Worm (Caenorhabditis elegans) whole organism, young adult: ENCODE data around the gene ZK6.6.

Experiments
- D2030.7 ChIP-seq: fragments of 200-800 bp; sonication (Bioruptor generic); IDR thresholded peaks from 2 replicates; pipeline ENCODE4 v1.3.6; 2022; ENCODE audit warnings: missing genetic modification reagents, missing genetic modification characterization, missing compliant biosample characterization
- F22D6.2 ChIP-seq: sonication (generic microtip); optimal IDR thresholded peaks from 2 replicates; lab custom pipeline; 2016; ENCODE audit warnings: mild to moderate bottlenecking, missing genetic modification characterization, missing compliant biosample characterization
- F55B11.4 ChIP-seq: sonication (generic microtip); optimal IDR thresholded peaks from 2 replicates; lab custom pipeline; 2016; ENCODE audit warnings: missing compliant biosample characterization, missing genetic modification characterization, borderline replicate concordance; ENCODE audit not compliant: insufficient read depth
- K11D2.4 ChIP-seq: fragments of 200-800 bp; sonication (Bioruptor generic); IDR thresholded peaks from 2 replicates; pipeline ENCODE4 v1.3.6; 2022; ENCODE audit warnings: missing genetic modification reagents, missing genetic modification characterization, missing compliant biosample characterization
- Y67H2A.10 ChIP-seq: fragments of 200-800 bp; sonication (Bioruptor generic); conservative IDR thresholded peaks from 2 replicates; pipeline ENCODE4 v1.3.6; 2022; ENCODE audit warnings: missing genetic modification reagents, missing genetic modification characterization, missing compliant biosample characterization
- attf-3 ChIP-seq: fragments of 200-800 bp; sonication (Bioruptor generic); conservative IDR thresholded peaks from 2 replicates; pipeline ENCODE4 v1.3.6; 2022; ENCODE audit warnings: missing genetic modification reagents, missing genetic modification characterization, missing compliant biosample characterization
- cebp-1 ChIP-seq, 2 experiments: fragments of 200-800 bp in 1 of 2; sonication (Bioruptor generic) in 1 of 2; sonication (generic microtip) in 1 of 2; IDR thresholded peaks in 1 of 2; optimal IDR thresholded peaks in 1 of 2; 2 replicates each; pipeline versions ENCODE4 v1.3.6 to Lab custom; 2017 to 2022; ENCODE audit warnings: missing compliant biosample characterization in 2 of 2, missing genetic modification characterization in 2 of 2, mild to moderate bottlenecking in 1 of 2, missing genetic modification reagents in 1 of 2, moderate library complexity in 1 of 2
- ceh-79 ChIP-seq: sonication (generic microtip); optimal IDR thresholded peaks from 2 replicates; lab custom pipeline; 2017; ENCODE audit warnings: mild to moderate bottlenecking, missing genetic modification characterization, missing compliant biosample characterization
- die-1 ChIP-seq: sonication (generic microtip); optimal IDR thresholded peaks from 2 replicates; lab custom pipeline; 2016; ENCODE audit warnings: missing genotype, mild to moderate bottlenecking, missing genetic modification characterization, missing compliant biosample characterization
- hmg-20 ChIP-seq: fragments of 200-800 bp; sonication (Bioruptor generic); IDR thresholded peaks from 2 replicates; pipeline ENCODE4 v1.3.6; 2022; ENCODE audit warnings: missing genetic modification reagents, missing genetic modification characterization, missing compliant biosample characterization
- hrde-1 ChIP-seq: sonication (generic microtip); optimal IDR thresholded peaks from 2 replicates; lab custom pipeline; 2016; ENCODE audit warnings: missing genetic modification characterization, mild to moderate bottlenecking, missing compliant biosample characterization, moderate library complexity, missing genotype, missing genetic modification reagents, borderline replicate concordance
- let-607 ChIP-seq, 2 experiments: fragments of 200-800 bp in 1 of 2; sonication (Bioruptor generic) in 1 of 2; sonication (generic microtip) in 1 of 2; optimal IDR thresholded peaks; 2 replicates each; lab custom pipeline; 2016 to 2018; ENCODE audit warnings: mild to moderate bottlenecking in 2 of 2, missing compliant biosample characterization in 2 of 2, missing genetic modification characterization in 2 of 2, moderate library complexity in 2 of 2, missing genotype in 1 of 2
- lin-35 ChIP-seq, 3 experiments: fragments of 150-350 bp in 2 of 3; sonication (generic microtip) in 1 of 3; optimal IDR thresholded peaks; 2 replicates each; lab custom pipeline; 2014 to 2018; ENCODE audit warnings: missing biosample characterization in 3 of 3, missing genetic modification characterization in 3 of 3, missing genetic modification reagents in 3 of 3
- lin-40 ChIP-seq: sonication (generic microtip); optimal IDR thresholded peaks from 2 replicates; lab custom pipeline; 2016; ENCODE audit warnings: missing genetic modification characterization, mild to moderate bottlenecking, missing compliant biosample characterization, missing genotype, missing genetic modification reagents
- lsl-1 ChIP-seq: fragments of 200-800 bp; sonication (Bioruptor generic); optimal IDR thresholded peaks from 2 replicates; lab custom pipeline; 2018; ENCODE audit warnings: mild to moderate bottlenecking, missing genetic modification characterization, moderate library complexity, missing compliant biosample characterization
- madf-10 ChIP-seq: sonication (generic microtip); optimal IDR thresholded peaks from 2 replicates; lab custom pipeline; 2016; ENCODE audit warnings: mild to moderate bottlenecking, missing genetic modification characterization, missing compliant biosample characterization
- mes-4 ChIP-seq: sonication (generic microtip); optimal IDR thresholded peaks from 2 replicates; lab custom pipeline; 2016; ENCODE audit warnings: missing genotype, missing genetic modification characterization, missing compliant biosample characterization
- nfya-1 ChIP-seq: sonication (generic microtip); optimal IDR thresholded peaks from 2 replicates; lab custom pipeline; 2017; ENCODE audit warnings: antibody characterized with exemption, missing compliant biosample characterization, missing genetic modification characterization, borderline replicate concordance; ENCODE audit not compliant: insufficient read depth
- nhr-179 ChIP-seq: sonication (generic microtip); optimal IDR thresholded peaks from 2 replicates; lab custom pipeline; 2016; ENCODE audit warnings: mild to moderate bottlenecking, missing genetic modification characterization, missing compliant biosample characterization
- nhr-27 ChIP-seq: fragments of 200-800 bp; sonication (Bioruptor generic); optimal IDR thresholded peaks from 2 replicates; lab custom pipeline; 2018; ENCODE audit warnings: mild to moderate bottlenecking, missing genetic modification characterization, moderate library complexity, missing compliant biosample characterization
- nhr-80 ChIP-seq: sonication (generic microtip); optimal IDR thresholded peaks from 2 replicates; lab custom pipeline; 2016; ENCODE audit warnings: missing genetic modification characterization, missing compliant biosample characterization
- sdz-38 ChIP-seq: sonication (generic microtip); optimal IDR thresholded peaks from 2 replicates; lab custom pipeline; 2016; ENCODE audit warnings: missing genotype, missing genetic modification characterization, missing compliant biosample characterization
- sea-2 ChIP-seq: fragments of 200-800 bp; sonication (Bioruptor generic); IDR thresholded peaks from 2 replicates; pipeline ENCODE4 v1.3.6; 2022; ENCODE audit warnings: missing genetic modification characterization, missing compliant biosample characterization
- snpc-3.4 ChIP-seq: sonication (generic microtip); optimal IDR thresholded peaks from 2 replicates; lab custom pipeline; 2017; ENCODE audit warnings: missing genetic modification characterization, mild to moderate bottlenecking, missing compliant biosample characterization, antibody characterized with exemption, moderate library complexity, missing genotype, missing genetic modification reagents
- snpc-4 ChIP-seq, 5 experiments: fragments of 150-350 bp in 1 of 5; sonication (generic microtip) in 4 of 5; optimal IDR thresholded peaks; 2 replicates each; lab custom pipeline; 2014 to 2018; ENCODE audit warnings: missing genetic modification characterization in 5 of 5, missing biosample characterization in 3 of 5, antibody characterized with exemption in 2 of 5, mild to moderate bottlenecking in 2 of 5, missing compliant biosample characterization in 2 of 5, missing genotype in 2 of 5, moderate library complexity in 2 of 5, missing genetic modification reagents in 1 of 5
- somi-1 ChIP-seq: fragments of 200-800 bp; sonication (Bioruptor generic); optimal IDR thresholded peaks from 2 replicates; lab custom pipeline; 2018; ENCODE audit warnings: mild to moderate bottlenecking, missing genetic modification characterization, missing compliant biosample characterization
- sptf-2 ChIP-seq: fragments of 200-800 bp; sonication (Bioruptor generic); optimal IDR thresholded peaks from 2 replicates; lab custom pipeline; 2018; ENCODE audit warnings: mild to moderate bottlenecking, missing genetic modification characterization, missing compliant biosample characterization
- unc-62 ChIP-seq: fragments of 150-350 bp; optimal IDR thresholded peaks from 2 replicates; lab custom pipeline; 2014; ENCODE audit warnings: missing biosample characterization, missing genetic modification reagents, missing genetic modification characterization
- xnd-1 ChIP-seq: sonication (generic microtip); optimal IDR thresholded peaks from 2 replicates; lab custom pipeline; 2016; ENCODE audit warnings: missing genotype, missing genetic modification reagents, missing genetic modification characterization, missing compliant biosample characterization
- ztf-18 ChIP-seq: sonication (generic microtip); optimal IDR thresholded peaks from 2 replicates; lab custom pipeline; 2016; ENCODE audit warnings: missing genotype, mild to moderate bottlenecking, missing genetic modification characterization, missing compliant biosample characterization
- ztf-22 ChIP-seq: fragments of 200-800 bp; sonication (Bioruptor generic); optimal IDR thresholded peaks from 2 replicates; lab custom pipeline; 2018; ENCODE audit warnings: mild to moderate bottlenecking, missing genetic modification characterization, moderate library complexity, missing compliant biosample characterization
- ztf-26 ChIP-seq: sonication (generic microtip); optimal IDR thresholded peaks from 2 replicates; lab custom pipeline; 2017; ENCODE audit warnings: missing genetic modification characterization, missing compliant biosample characterization

ZK6.6 gene

ce11 chrV:385488-385887, 3.0 kb upstream of the ZK6.6 start, which contains the start of gene lipl-5:
TSS of gene lipl-5 (plus strand) at chrV:385746.
- TF ChIP-seq snpc-4 (GFP tag; optimal IDR thresholded peaks at IDR 0.05; lab: Kevin White, UChicago) (no peak), snpc-4 (tag; optimal IDR thresholded peaks at IDR 0.05; lab: Kevin White, UChicago) (peak in 1 of 4 experiments; percentile 16), nfya-1 (tag; lab: Kevin White, UChicago) (no peak), hmg-20 (no peak), xnd-1 (tag; lab: Kevin White, UChicago) (no peak), F22D6.2 (tag; lab: Kevin White, UChicago) (no peak), cebp-1 (GFP tag; IDR thresholded peaks at IDR 0.05; lab: Robert Waterston, UW) (no peak), cebp-1 (tag; optimal IDR thresholded peaks at IDR 0.05; lab: Kevin White, UChicago) (peak; percentile 26), sea-2 (GFP tag; lab: Robert Waterston, UW) (no peak), ztf-22 (GFP tag; lab: Kevin White, UChicago) (peak; percentile 10), die-1 (tag; lab: Kevin White, UChicago) (no peak), nhr-80 (tag; lab: Kevin White, UChicago) (peak; percentile 79), snpc-3.4 (tag; lab: Kevin White, UChicago) (no peak), attf-3 (GFP tag; lab: Robert Waterston, UW) (no peak)

- no peak for TF ChIP-seq ztf-26
- TF ChIP-seq Y67H2A.10 (GFP tag; lab: Robert Waterston, UW) = no peak
- TF ChIP-seq unc-62 (GFP tag; lab: Kevin White, UChicago) = no peak
- no peak for TF ChIP-seq sdz-38 (tag; lab: Kevin White, UChicago)
- no peak for TF ChIP-seq ceh-79 (tag; lab: Kevin White, UChicago)
Measured at ce11 chrV:392199-392678, 3.7 kb downstream of the ZK6.6 start, which contains the start of gene nhr-254. TSS of gene nhr-254 (plus strand) at chrV:392628.

ce11 chrV:396309-396708, 7.8 kb downstream of the ZK6.6 start, which contains the start of gene nhr-253:
TSS of gene nhr-253 (plus strand) at chrV:396593.
- TF ChIP-seq let-607 (tag; optimal IDR thresholded peaks at IDR 0.05; lab: Kevin White, UChicago) = no peak
- TF ChIP-seq D2030.7 (GFP tag; lab: Robert Waterston, UW) = no peak
- no peak for TF ChIP-seq somi-1 (GFP tag; lab: Kevin White, UChicago)
- no peak for TF ChIP-seq lin-35 (GFP tag; optimal IDR thresholded peaks at IDR 0.05; lab: Kevin White, UChicago)
- TF ChIP-seq mes-4 (tag; lab: Kevin White, UChicago) = no peak
- no peak for TF ChIP-seq nhr-27 (tag; lab: Kevin White, UChicago)

ce11 chrV:399721-400120, 11.2 kb downstream of the ZK6.6 start, which contains the start of gene scl-27:
TSS of gene scl-27 (plus strand) at chrV:400021.
- TF ChIP-seq hrde-1 (tag; lab: Kevin White, UChicago) (no peak), ztf-26 (no peak), ztf-18 (tag; lab: Kevin White, UChicago) (no peak), K11D2.4 (GFP tag; lab: Robert Waterston, UW) (no peak), lsl-1 (GFP tag; lab: Kevin White, UChicago) (no peak), lin-40 (tag; lab: Kevin White, UChicago) (no peak), madf-10 (tag; lab: Kevin White, UChicago) (no peak), nhr-179 (tag; lab: Kevin White, UChicago) (no peak), sptf-2 (GFP tag; lab: Kevin White, UChicago) (no peak), F55B11.4 (tag; lab: Kevin White, UChicago) (no peak)
